Worm (Caenorhabditis elegans) whole organism, L4 larva: ENCODE results near the gene E02H1.1.

Experiments
- F37D6.2 ChIP-seq: sonication (generic microtip); optimal IDR thresholded peaks from 2 replicates; lab custom pipeline; 2016; ENCODE audit warnings: mild to moderate bottlenecking, missing genetic modification characterization, missing compliant biosample characterization
- F44E2.7 ChIP-seq: fragments of 200-800 bp; sonication (Bioruptor generic); IDR thresholded peaks from 2 replicates; pipeline ENCODE4 v2.1.2; 2022; ENCODE audit warnings: missing genetic modification characterization, missing compliant biosample characterization
- T20F7.1 ChIP-seq: fragments of 200-800 bp; sonication (Bioruptor generic); optimal IDR thresholded peaks from 2 replicates; lab custom pipeline; 2018; ENCODE audit warnings: mild to moderate bottlenecking, missing genetic modification characterization, missing compliant biosample characterization
- T26A8.4 ChIP-seq: fragments of 200-800 bp; sonication (Bioruptor generic); IDR thresholded peaks from 2 replicates; pipeline ENCODE4 v1.3.6; 2022; ENCODE audit warnings: missing genetic modification characterization, missing compliant biosample characterization
- Y5F2A.4 ChIP-seq: fragments of 200-800 bp; sonication (Bioruptor generic); optimal IDR thresholded peaks from 2 replicates; lab custom pipeline; 2018; ENCODE audit warnings: mild to moderate bottlenecking, missing genetic modification characterization, missing compliant biosample characterization
- ZK337.2 ChIP-seq: fragments of 200-800 bp; sonication (Bioruptor generic); IDR thresholded peaks from 2 replicates; pipeline ENCODE4 v1.3.6; 2022; ENCODE audit warnings: missing genetic modification reagents, missing genetic modification characterization, missing compliant biosample characterization
- arid-1 ChIP-seq: fragments of 200-800 bp; sonication (Bioruptor generic); conservative IDR thresholded peaks from 2 replicates; pipeline ENCODE4 v1.3.6; 2022; ENCODE audit warnings: missing genetic modification reagents, missing genetic modification characterization, missing compliant biosample characterization
- ceh-28 ChIP-seq: fragments of 150-350 bp; optimal IDR thresholded peaks from 2 replicates; lab custom pipeline; 2014; ENCODE audit warnings: missing biosample characterization, missing genetic modification reagents, missing genetic modification characterization
- ceh-62 ChIP-seq: sonication (generic microtip); optimal IDR thresholded peaks from 2 replicates; lab custom pipeline; 2017; ENCODE audit warnings: missing biosample characterization, missing genetic modification characterization
- ctbp-1 ChIP-seq: fragments of 200-800 bp; sonication (Bioruptor generic); IDR thresholded peaks from 2 replicates; pipeline ENCODE4 v1.3.6; 2022; ENCODE audit warnings: missing genetic modification reagents, missing genetic modification characterization, missing compliant biosample characterization
- daf-12 ChIP-seq: fragments of 150-350 bp; optimal IDR thresholded peaks from 2 replicates; lab custom pipeline; 2014; ENCODE audit warnings: missing biosample characterization, missing genetic modification reagents, missing genetic modification characterization
- daf-16 ChIP-seq, 3 experiments: sonication (generic microtip); optimal IDR thresholded peaks; 2 replicates each; lab custom pipeline; 2016 to 2017; ENCODE audit warnings: missing genetic modification characterization in 3 of 3, missing genetic modification reagents in 3 of 3, mild to moderate bottlenecking in 2 of 3, missing compliant biosample characterization in 2 of 3, missing biosample characterization in 1 of 3, moderate library complexity in 1 of 3
- dmd-9 ChIP-seq: fragments of 200-800 bp; sonication (Bioruptor generic); IDR thresholded peaks from 2 replicates; pipeline ENCODE4 v1.3.6; 2022; ENCODE audit warnings: missing genetic modification reagents, missing genetic modification characterization, missing compliant biosample characterization
- dpl-1 ChIP-seq: fragments of 150-350 bp; optimal IDR thresholded peaks from 2 replicates; lab custom pipeline; 2014; ENCODE audit warnings: missing biosample characterization, missing genetic modification reagents, missing genetic modification characterization
- duxl-1 ChIP-seq: sonication (generic microtip); optimal IDR thresholded peaks from 2 replicates; lab custom pipeline; 2016; ENCODE audit warnings: mild to moderate bottlenecking, missing genetic modification characterization, moderate library complexity, missing compliant biosample characterization; ENCODE audit not compliant: poor library complexity
- egl-27 ChIP-seq: sonication (generic microtip); optimal IDR thresholded peaks from 3 replicates; lab custom pipeline; 2017; ENCODE audit warnings: missing biosample characterization, missing genetic modification reagents, missing genetic modification characterization
- egl-43 ChIP-seq: fragments of 200-800 bp; sonication (Bioruptor generic); IDR thresholded peaks from 2 replicates; pipeline ENCODE4 v1.3.6; 2022; ENCODE audit warnings: missing genetic modification reagents, missing genetic modification characterization, missing compliant biosample characterization
- fkh-10 ChIP-seq: fragments of 150-350 bp; optimal IDR thresholded peaks from 2 replicates; lab custom pipeline; 2014; ENCODE audit warnings: missing biosample characterization, missing genetic modification reagents, missing genetic modification characterization
- hif-1 ChIP-seq, 2 experiments: sonication (generic microtip); optimal IDR thresholded peaks; 2 replicates each; lab custom pipeline; 2016 to 2017; ENCODE audit warnings: missing compliant biosample characterization in 2 of 2, missing genetic modification characterization in 2 of 2, missing genetic modification reagents in 2 of 2, missing genotype in 2 of 2, mild to moderate bottlenecking in 1 of 2
- hlh-11 ChIP-seq: fragments of 200-800 bp; sonication (Bioruptor generic); optimal IDR thresholded peaks from 2 replicates; lab custom pipeline; 2018; ENCODE audit warnings: mild to moderate bottlenecking, missing genetic modification characterization, missing compliant biosample characterization
- hlh-30 ChIP-seq: sonication (generic microtip); optimal IDR thresholded peaks from 2 replicates; lab custom pipeline; 2017; ENCODE audit warnings: antibody characterized with exemption, mild to moderate bottlenecking, missing genetic modification characterization, missing compliant biosample characterization; ENCODE audit not compliant: insufficient read depth
- lin-29 ChIP-seq: fragments of 200-800 bp; sonication (Bioruptor generic); IDR thresholded peaks from 2 replicates; pipeline ENCODE4 v1.3.6; 2022; ENCODE audit warnings: missing genetic modification reagents, missing genetic modification characterization, missing compliant biosample characterization
- lin-38 ChIP-seq: fragments of 200-800 bp; sonication (Bioruptor generic); IDR thresholded peaks from 2 replicates; pipeline ENCODE4 v1.3.6; 2022; ENCODE audit warnings: missing genetic modification reagents, missing genetic modification characterization, missing compliant biosample characterization
- lir-3 ChIP-seq: sonication (generic microtip); optimal IDR thresholded peaks from 2 replicates; lab custom pipeline; 2016; ENCODE audit warnings: mild to moderate bottlenecking, missing genetic modification characterization, missing compliant biosample characterization
- lsy-2 ChIP-seq, 2 experiments: fragments of 150-350 bp in 1 of 2; sonication (generic microtip) in 1 of 2; optimal IDR thresholded peaks; 2 replicates each; lab custom pipeline; 2014 to 2017; ENCODE audit warnings: missing biosample characterization in 2 of 2, missing genetic modification characterization in 2 of 2
- mdt-29 ChIP-seq: fragments of 200-800 bp; sonication (Bioruptor generic); IDR thresholded peaks from 2 replicates; pipeline ENCODE4 v1.3.6; 2022; ENCODE audit warnings: missing genetic modification reagents, missing genetic modification characterization, missing compliant biosample characterization
- mep-1 ChIP-seq: fragments of 150-350 bp; sonication (generic microtip); optimal IDR thresholded peaks from 3 replicates; lab custom pipeline; 2014; ENCODE audit warnings: missing biosample characterization, missing genetic modification characterization
- mes-2 ChIP-seq: sonication (generic microtip); optimal IDR thresholded peaks from 2 replicates; lab custom pipeline; 2016; ENCODE audit warnings: missing genotype, mild to moderate bottlenecking, missing genetic modification characterization, missing compliant biosample characterization; ENCODE audit not compliant: poor library complexity, severe bottlenecking
- mxl-3 ChIP-seq: fragments of 200-800 bp; sonication (Bioruptor generic); optimal IDR thresholded peaks from 2 replicates; lab custom pipeline; 2018; ENCODE audit warnings: mild to moderate bottlenecking, missing genetic modification characterization, missing compliant biosample characterization
- nhr-11 ChIP-seq: fragments of 150-350 bp; optimal IDR thresholded peaks from 2 replicates; lab custom pipeline; 2014; ENCODE audit warnings: missing biosample characterization, missing genetic modification characterization
- nhr-237 ChIP-seq: sonication (generic microtip); optimal IDR thresholded peaks from 2 replicates; lab custom pipeline; 2017; ENCODE audit warnings: missing biosample characterization, missing genetic modification characterization
- pqm-1 ChIP-seq: sonication (generic microtip); optimal IDR thresholded peaks from 2 replicates; lab custom pipeline; 2017; ENCODE audit warnings: missing biosample characterization, missing genetic modification characterization
- set-16 ChIP-seq: fragments of 200-800 bp; sonication (Bioruptor generic); IDR thresholded peaks from 2 replicates; pipeline ENCODE4 v1.3.6; 2022; ENCODE audit warnings: missing genetic modification reagents, missing genetic modification characterization, missing compliant biosample characterization
- snpc-4 ChIP-seq: fragments of 150-350 bp; optimal IDR thresholded peaks from 2 replicates; lab custom pipeline; 2014; ENCODE audit warnings: missing biosample characterization, missing genetic modification characterization
- spr-3 ChIP-seq: fragments of 200-800 bp; sonication (Bioruptor generic); optimal IDR thresholded peaks from 2 replicates; lab custom pipeline; 2018; ENCODE audit warnings: mild to moderate bottlenecking, missing genetic modification characterization, missing compliant biosample characterization
- tra-1 ChIP-seq: fragments of 200-800 bp; sonication (Bioruptor generic); IDR thresholded peaks from 2 replicates; pipeline ENCODE4 v1.3.6; 2022; ENCODE audit warnings: missing genetic modification reagents, missing genetic modification characterization, missing compliant biosample characterization
- unc-62 ChIP-seq, 3 experiments: fragments of 150-350 bp in 1 of 3; sonication (generic microtip); optimal IDR thresholded peaks in 2 of 3; peaks in 1 of 3; 1 replicate in 1 of 3; 2 replicates in 2 of 3; lab custom pipeline; 2014 to 2017; ENCODE audit warnings: missing biosample characterization in 3 of 3, missing genetic modification characterization in 3 of 3, missing genetic modification reagents in 3 of 3, missing genotype in 1 of 3
- vab-7 ChIP-seq: fragments of 200-800 bp; sonication (Bioruptor generic); IDR thresholded peaks from 2 replicates; pipeline ENCODE4 v1.3.6; 2022; ENCODE audit warnings: missing genetic modification reagents, missing genetic modification characterization, missing compliant biosample characterization
- zfp-2 ChIP-seq: sonication (generic microtip); optimal IDR thresholded peaks from 2 replicates; lab custom pipeline; 2016; ENCODE audit warnings: mild to moderate bottlenecking, missing genetic modification characterization, missing compliant biosample characterization
- zip-11 ChIP-seq: fragments of 200-800 bp; sonication (Bioruptor generic); IDR thresholded peaks from 2 replicates; pipeline ENCODE4 v1.3.6; 2022; ENCODE audit warnings: missing genetic modification characterization, missing compliant biosample characterization
- ztf-11 ChIP-seq: fragments of 150-350 bp; optimal IDR thresholded peaks from 2 replicates; lab custom pipeline; 2014; ENCODE audit warnings: missing biosample characterization, missing genetic modification characterization

The E02H1.1 gene

DNA sequence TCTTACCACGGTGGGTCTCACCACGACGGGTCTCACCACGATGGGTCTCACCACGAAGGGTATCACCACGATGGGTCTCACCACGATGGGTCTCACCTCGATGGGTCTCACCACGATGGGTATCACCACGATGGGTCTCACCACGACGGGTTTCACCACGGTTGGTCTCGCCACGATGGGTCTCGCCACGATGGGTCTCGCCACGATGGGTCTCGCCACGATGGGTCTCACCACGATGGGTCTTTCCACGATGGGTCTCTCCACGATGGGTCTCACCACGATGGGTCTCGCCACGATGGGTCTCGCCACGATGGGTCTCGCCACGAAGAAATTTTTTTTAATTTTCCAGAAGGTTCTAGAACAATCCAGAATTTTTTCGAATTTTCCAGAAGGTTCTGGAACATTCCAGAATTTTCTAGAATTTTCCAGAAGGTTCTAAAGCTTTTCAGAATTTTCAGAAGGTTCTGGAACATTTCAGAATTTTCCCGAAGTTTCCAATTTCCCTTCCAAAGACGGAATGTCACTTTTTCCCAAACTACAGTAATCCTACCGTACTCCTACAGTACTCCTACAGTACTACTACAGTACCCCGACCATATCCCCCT, 43.1 kb upstream of the E02H1.1 start:
- peak; percentile 80 for TF ChIP-seq set-16 (GFP tag; lab: Robert Waterston, UW)
- TF ChIP-seq egl-43 (GFP tag; lab: Robert Waterston, UW) = peak; percentile 52; the same call in 1 of the 2 replicates

DNA sequence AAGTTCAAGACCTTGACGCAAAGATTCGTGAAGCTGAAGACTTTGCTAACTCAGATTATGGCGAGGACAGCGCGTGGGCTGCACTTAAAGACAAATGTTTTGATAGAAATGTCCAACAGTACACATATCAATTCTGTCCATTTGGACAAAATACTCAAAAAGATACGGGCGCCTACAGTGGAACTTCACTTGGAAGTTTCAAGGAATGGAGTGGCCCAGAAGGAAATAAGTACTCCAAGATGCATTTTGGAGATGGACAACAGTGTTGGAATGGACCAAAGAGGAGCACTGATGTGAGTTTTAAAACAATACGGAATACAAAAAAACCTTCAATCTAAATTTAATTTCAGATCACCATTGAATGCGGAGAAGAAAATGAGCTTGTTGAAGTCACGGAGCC, 35.0 kb upstream of the E02H1.1 start:
- TF ChIP-seq hlh-11 (tag; lab: Kevin White, UChicago) (no peak), unc-62 (GFP tag; optimal IDR thresholded peaks at IDR 0.05 in 1 of 2; lab: Kevin White, UChicago) (peak in 1 of 2 experiments; percentile 94), unc-62 (tag; optimal IDR thresholded peaks at IDR 0.05; lab: Kevin White, UChicago) (no peak)
- TF ChIP-seq, all 104 proteins: peak for 1

DNA sequence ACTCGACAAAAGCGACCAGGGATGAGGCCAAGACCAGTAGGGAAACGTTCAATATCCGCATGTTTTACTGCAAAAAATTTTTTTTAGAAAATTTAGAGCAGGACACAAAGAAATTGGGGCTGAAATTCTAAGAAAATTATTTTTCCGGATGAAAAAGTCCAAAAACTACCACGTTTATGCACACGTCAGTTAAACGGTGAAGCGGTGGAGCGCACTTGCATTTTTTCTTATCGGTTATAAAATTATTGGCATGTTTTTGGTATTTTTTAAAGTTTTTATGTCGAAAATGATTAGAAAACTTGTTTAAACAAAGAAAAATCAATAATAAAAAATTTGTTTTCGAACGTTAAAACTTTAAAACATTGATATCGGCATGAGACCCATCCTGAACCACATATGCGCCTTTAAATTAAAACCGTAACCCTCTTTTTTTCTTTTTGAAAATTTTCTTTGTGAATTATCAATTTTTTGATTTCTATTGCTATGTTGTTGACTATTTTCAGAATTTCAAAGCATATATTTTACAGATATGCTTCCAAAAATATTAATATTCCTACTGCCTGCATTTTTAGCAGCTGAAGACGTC, 33.2 kb upstream of the E02H1.1 start, which contains the start of the genes dnj-20 and ZK1307.8:
Gene dnj-20 (minus strand): TSS at position 67 of the 586 bp plus-strand sequence.
Gene ZK1307.8 (plus strand): TSS at position 504 of the 586 bp plus-strand sequence.
- TF ChIP-seq spr-3 (GFP tag; lab: Kevin White, UChicago) (no peak), vab-7 (GFP tag; lab: Robert Waterston, UW) (no peak), nhr-11 (tag; lab: Kevin White, UChicago) (peak; percentile 23), ztf-11 (no peak), pqm-1 (peak; percentile 25), hlh-30 (tag; lab: Kevin White, UChicago) (peak; percentile 1), lin-38 (peak; percentile 73), dpl-1 (peak; percentile 22), ceh-62 (tag; lab: Kevin White, UChicago) (no peak), T20F7.1 (GFP tag; lab: Kevin White, UChicago) (no peak), egl-43 (GFP tag; lab: Robert Waterston, UW) (no peak), ceh-28 (no peak), mes-2 (tag; lab: Kevin White, UChicago) (peak; percentile 40), lsy-2 (tag; optimal IDR thresholded peaks at IDR 0.05; lab: Kevin White, UChicago) (peak in 1 of 2 experiments; percentile 56), set-16 (GFP tag; lab: Robert Waterston, UW) (no peak), mxl-3 (peak; percentile 5), daf-16 (GFP tag; optimal IDR thresholded peaks at IDR 0.05; lab: Kevin White, UChicago) (no peak), daf-16 (tag; optimal IDR thresholded peaks at IDR 0.05; lab: Kevin White, UChicago) (peak; percentile 63), mep-1 (tag; lab: Kevin White, UChicago) (peak; percentile 24), duxl-1 (tag; lab: Kevin White, UChicago) (no peak)
- TF ChIP-seq, all 104 proteins: peak for 10

DNA sequence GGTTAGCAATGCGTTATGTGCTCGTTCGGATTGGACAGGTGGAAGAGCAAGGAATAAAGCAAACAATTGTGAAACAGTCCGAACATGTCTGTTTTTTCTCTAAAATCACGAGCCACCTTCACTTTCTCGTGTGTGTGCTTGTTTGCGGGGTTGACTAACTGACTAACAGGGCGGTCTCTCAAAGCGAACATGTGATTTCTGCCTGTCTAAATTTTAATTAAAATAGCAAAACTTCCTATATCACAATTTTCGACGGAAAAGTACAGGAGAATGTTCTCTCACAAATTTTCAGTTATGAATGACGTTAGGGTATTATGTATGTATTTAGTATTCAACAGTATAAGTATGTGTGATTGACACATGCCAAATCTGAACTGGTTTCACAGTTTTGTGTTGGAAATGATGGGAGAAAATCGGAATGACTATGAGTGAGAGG, 31.0 kb upstream of the E02H1.1 start:
- TF ChIP-seq mdt-29 = no peak
- TF ChIP-seq nhr-237 = no peak
- no peak for TF ChIP-seq F37D6.2
- no peak for TF ChIP-seq ctbp-1 (GFP tag; lab: Robert Waterston, UW)
- no peak for TF ChIP-seq egl-27 (tag; lab: Kevin White, UChicago)
- no peak for TF ChIP-seq zfp-2 (tag; lab: Kevin White, UChicago)
- TF ChIP-seq hlh-30 (tag; lab: Kevin White, UChicago) = peak; percentile 92
- peak in 1 of 2 experiments; percentile 34 for TF ChIP-seq daf-16 (GFP tag; optimal IDR thresholded peaks at IDR 0.05; lab: Kevin White, UChicago)
- peak; percentile 29 for TF ChIP-seq daf-16 (tag; optimal IDR thresholded peaks at IDR 0.05; lab: Kevin White, UChicago)
- no peak for TF ChIP-seq lir-3
- TF ChIP-seq T26A8.4 = no peak
- TF ChIP-seq zip-11 (GFP tag; lab: Robert Waterston, UW) = no peak
- peak in 1 of 2 experiments; percentile 12 for TF ChIP-seq hif-1 (tag; optimal IDR thresholded peaks at IDR 0.05; lab: Kevin White, UChicago)
- no peak for TF ChIP-seq Y5F2A.4
- TF ChIP-seq F44E2.7 = no peak
- TF ChIP-seq ZK337.2 (GFP tag; lab: Robert Waterston, UW) = no peak
- TF ChIP-seq lin-29 (GFP tag; lab: Robert Waterston, UW) = no peak
- TF ChIP-seq snpc-4 (tag; lab: Kevin White, UChicago) = no peak
- peak; percentile 73 for TF ChIP-seq hlh-11 (tag; lab: Kevin White, UChicago)
- TF ChIP-seq nhr-11 (tag; lab: Kevin White, UChicago) = peak; percentile 22
- TF ChIP-seq daf-12 = no peak
- no peak for TF ChIP-seq fkh-10 (GFP tag; lab: Kevin White, UChicago)
- TF ChIP-seq arid-1 = no peak
- TF ChIP-seq dmd-9 = no peak
- TF ChIP-seq tra-1 (GFP tag; lab: Robert Waterston, UW) = peak; percentile 52
- peak; percentile 56 for TF ChIP-seq T20F7.1 (GFP tag; lab: Kevin White, UChicago)
